Worm (Caenorhabditis elegans): ENCODE results near the gene H13N06.2.

H13N06.2 gene

DNA sequence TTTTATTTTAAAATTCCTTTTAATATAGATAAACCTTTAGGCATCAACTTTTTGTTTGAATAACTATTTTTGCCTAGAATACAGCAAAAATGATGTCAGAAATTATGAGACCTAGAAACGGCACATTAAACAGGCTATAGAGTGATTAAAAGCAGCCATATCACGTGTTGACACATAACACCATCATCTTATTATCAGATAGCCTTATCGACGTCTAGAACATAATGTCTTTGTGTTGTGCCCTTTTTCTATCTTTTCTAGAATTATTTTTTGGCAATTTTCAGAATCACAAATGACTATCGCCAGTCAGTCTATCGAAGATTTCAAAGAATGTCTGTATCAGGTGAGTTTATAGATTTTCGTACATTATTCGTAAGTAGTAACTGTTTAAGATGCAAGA is 6.2 kb downstream of the H13N06.2 start:
- no peak for TF ChIP-seq lin-39 (tag; optimal IDR thresholded peaks at IDR 0.05)
- no peak for TF ChIP-seq Y48G9A.11 (GFP tag; IDR thresholded peaks at IDR 0.05)
- no peak for TF ChIP-seq ceh-62 (tag; optimal IDR thresholded peaks at IDR 0.05)
- TF ChIP-seq attf-4 (tag; optimal IDR thresholded peaks at IDR 0.05): no peak
- no peak for TF ChIP-seq T20F7.1 (GFP tag; optimal IDR thresholded peaks at IDR 0.05)
- TF ChIP-seq lin-29 (GFP tag; IDR thresholded peaks at IDR 0.05): no peak
- no peak for TF ChIP-seq lin-1 (GFP tag; IDR thresholded peaks at IDR 0.05)
- no peak for TF ChIP-seq mdl-1 (tag; optimal IDR thresholded peaks at IDR 0.05)
- TF ChIP-seq Y5F2A.4 (GFP tag; optimal IDR thresholded peaks at IDR 0.05): no peak
- no peak for TF ChIP-seq dmd-9 (GFP tag; IDR thresholded peaks at IDR 0.05)
- peak; percentile 71 for TF ChIP-seq dve-1 (tag; optimal IDR thresholded peaks at IDR 0.05; ENCODE audit: insufficient read depth)
- TF ChIP-seq lsy-2 (tag; optimal IDR thresholded peaks at IDR 0.05): no peak
- no peak for TF ChIP-seq hif-1 (tag; optimal IDR thresholded peaks at IDR 0.05)
- no peak for TF ChIP-seq F49E8.2 (tag; optimal IDR thresholded peaks at IDR 0.05; ENCODE audit: borderline replicate concordance)
- TF ChIP-seq ZK337.2 (GFP tag; IDR thresholded peaks at IDR 0.05): no peak
- TF ChIP-seq nhr-28 (tag; optimal IDR thresholded peaks at IDR 0.05): peak; percentile 50
- no peak for TF ChIP-seq snpc-1.2 (GFP tag; IDR thresholded peaks at IDR 0.05)
- no peak for TF ChIP-seq gei-8 (GFP tag; optimal IDR thresholded peaks at IDR 0.05)
- TF ChIP-seq lim-7 (GFP tag; IDR thresholded peaks at IDR 0.05): no peak
- peak; percentile 16 for TF ChIP-seq aha-1 (tag)
- TF ChIP-seq Y75B8A.6 (GFP tag; IDR thresholded peaks at IDR 0.05): no peak
- TF ChIP-seq rbr-2 (tag; optimal IDR thresholded peaks at IDR 0.05): no peak
- TF ChIP-seq dmd-8 (GFP tag; IDR thresholded peaks at IDR 0.05): no peak
- TF ChIP-seq arid-1 (GFP tag; conservative IDR thresholded peaks at IDR 0.05): no peak
- no peak for TF ChIP-seq mes-2 (tag; optimal IDR thresholded peaks at IDR 0.05; ENCODE audit: poor library complexity, severe bottlenecking)
- no peak for TF ChIP-seq nhr-111 (GFP tag; optimal IDR thresholded peaks at IDR 0.05)
- no peak for TF ChIP-seq madf-5 (GFP tag; IDR thresholded peaks at IDR 0.05)
- no peak for TF ChIP-seq dmd-6 (GFP tag; IDR thresholded peaks at IDR 0.05)
- TF ChIP-seq R02D3.7 (tag; optimal IDR thresholded peaks at IDR 0.05): no peak
- no peak for TF ChIP-seq F44E2.7 (GFP tag; IDR thresholded peaks at IDR 0.05)
- peak; percentile 10 for TF ChIP-seq hlh-30 (tag; optimal IDR thresholded peaks at IDR 0.05; ENCODE audit: insufficient read depth)
- no peak for TF ChIP-seq ZK546.5 (tag; optimal IDR thresholded peaks at IDR 0.05)
- no peak for TF ChIP-seq fos-1 (tag; optimal IDR thresholded peaks at IDR 0.05)
- TF ChIP-seq daf-16 (GFP tag; optimal IDR thresholded peaks at IDR 0.05): no peak
- peak; percentile 58 for TF ChIP-seq daf-16 (tag; optimal IDR thresholded peaks at IDR 0.05)
- TF ChIP-seq skn-1 (tag; optimal IDR thresholded peaks at IDR 0.05): no peak
- no peak for TF ChIP-seq spr-3 (GFP tag; optimal IDR thresholded peaks at IDR 0.05)
- TF ChIP-seq mxl-3 (GFP tag; optimal IDR thresholded peaks at IDR 0.05): no peak
- no peak for TF ChIP-seq spr-1 (tag; optimal IDR thresholded peaks at IDR 0.05)
- TF ChIP-seq lin-15B (tag; optimal IDR thresholded peaks at IDR 0.05): no peak
- TF ChIP-seq mep-1 (tag; optimal IDR thresholded peaks at IDR 0.05): peak; percentile 32
- TF ChIP-seq D1046.2 (GFP tag; IDR thresholded peaks at IDR 0.05): no peak
- TF ChIP-seq madf-9 (GFP tag; conservative IDR thresholded peaks at IDR 0.05): no peak
- no peak for TF ChIP-seq ceh-32 (tag; optimal IDR thresholded peaks at IDR 0.05; ENCODE audit: poor library complexity)
- no peak for TF ChIP-seq ceh-28 (tag; optimal IDR thresholded peaks at IDR 0.05)
- no peak for TF ChIP-seq nhr-237 (tag; optimal IDR thresholded peaks at IDR 0.05)

All from whole organism, L4 larva.